Fruit fly (Drosophila melanogaster): ENCODE data around the gene FRG1.

- TF ChIP-seq pan (optimal IDR thresholded peaks at IDR 0.05) (no peak), psq (optimal IDR thresholded peaks at IDR 0.05) (no peak)
These were observed 5.4 kb upstream of the FRG1 start, which contains the start of gene Pex23 for dm6 chr3L:20302081-20302630.

Measured in whole organism.